Worm (Caenorhabditis elegans) whole organism, young adult: Measurements from ENCODE around the gene cpsf-4.

ENCODE experiments used
- B0261.1 ChIP-seq: sonication (generic microtip); optimal IDR thresholded peaks from 2 replicates; lab custom pipeline; 2016; ENCODE audit warnings: mild to moderate bottlenecking, missing genetic modification characterization, moderate library complexity, missing compliant biosample characterization
- aptf-3 ChIP-seq: fragments of 200-800 bp; sonication (Bioruptor generic); IDR thresholded peaks from 2 replicates; pipeline ENCODE4 v1.3.6; 2022; ENCODE audit warnings: missing genetic modification characterization, missing compliant biosample characterization
- bed-1 ChIP-seq: fragments of 200-800 bp; sonication (Bioruptor generic); IDR thresholded peaks from 2 replicates; pipeline ENCODE4 v1.3.6; 2022; ENCODE audit warnings: missing genetic modification reagents, missing genetic modification characterization, missing compliant biosample characterization
- ceh-27 ChIP-seq: fragments of 200-800 bp; sonication (Bioruptor generic); optimal IDR thresholded peaks from 2 replicates; lab custom pipeline; 2018; ENCODE audit warnings: mild to moderate bottlenecking, missing genetic modification characterization, moderate library complexity, missing compliant biosample characterization
- ceh-40 ChIP-seq: fragments of 200-800 bp; sonication (Bioruptor generic); IDR thresholded peaks from 2 replicates; pipeline ENCODE4 v1.3.6; 2022; ENCODE audit warnings: missing genetic modification characterization, missing compliant biosample characterization
- lag-1 ChIP-seq: fragments of 200-800 bp; sonication (Bioruptor generic); IDR thresholded peaks from 2 replicates; pipeline ENCODE4 v1.3.6; 2022; ENCODE audit warnings: missing genetic modification reagents, missing genetic modification characterization, missing compliant biosample characterization
- madf-10 ChIP-seq: sonication (generic microtip); optimal IDR thresholded peaks from 2 replicates; lab custom pipeline; 2016; ENCODE audit warnings: mild to moderate bottlenecking, missing genetic modification characterization, missing compliant biosample characterization
- nhr-120 ChIP-seq: fragments of 200-800 bp; sonication (Bioruptor generic); IDR thresholded peaks from 2 replicates; pipeline ENCODE4 v1.3.6; 2022; ENCODE audit warnings: missing genetic modification characterization, missing compliant biosample characterization
- snpc-4 ChIP-seq, 5 experiments: fragments of 150-350 bp in 1 of 5; sonication (generic microtip) in 4 of 5; optimal IDR thresholded peaks; 2 replicates each; lab custom pipeline; 2014 to 2018; ENCODE audit warnings: missing genetic modification characterization in 5 of 5, missing biosample characterization in 3 of 5, antibody characterized with exemption in 2 of 5, mild to moderate bottlenecking in 2 of 5, missing compliant biosample characterization in 2 of 5, missing genotype in 2 of 5, moderate library complexity in 2 of 5, missing genetic modification reagents in 1 of 5
- unc-62 ChIP-seq: fragments of 150-350 bp; optimal IDR thresholded peaks from 2 replicates; lab custom pipeline; 2014; ENCODE audit warnings: missing biosample characterization, missing genetic modification reagents, missing genetic modification characterization
- xnd-1 ChIP-seq: sonication (generic microtip); optimal IDR thresholded peaks from 2 replicates; lab custom pipeline; 2016; ENCODE audit warnings: missing genotype, missing genetic modification reagents, missing genetic modification characterization, missing compliant biosample characterization

DNA sequence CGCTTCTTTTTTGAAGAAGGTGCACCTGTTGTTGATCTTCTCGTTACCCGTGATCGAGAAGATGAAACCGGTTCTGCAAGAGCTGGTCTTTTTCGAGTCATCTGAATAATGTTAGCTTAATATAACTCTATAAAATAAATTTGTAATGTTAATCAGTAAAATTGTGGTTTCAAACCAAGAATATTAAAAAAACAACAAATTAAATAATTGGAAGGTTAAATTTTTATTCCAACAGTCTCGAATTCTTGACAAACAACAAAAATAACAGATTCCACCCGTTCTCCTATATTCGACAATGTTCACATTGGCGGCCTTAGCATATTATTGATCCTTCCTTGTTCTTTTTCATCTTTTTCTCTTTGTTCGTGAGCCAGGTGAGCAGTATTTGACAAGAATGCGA, 1.1 kb downstream of the cpsf-4 start, which contains the start of gene mig-32:
- TF ChIP-seq aptf-3 (no peak), ceh-27 (GFP tag; lab: Kevin White, UChicago) (no peak), madf-10 (tag; lab: Kevin White, UChicago) (no peak), xnd-1 (no peak), bed-1 (GFP tag; lab: Robert Waterston, UW) (no peak), unc-62 (no peak), ceh-40 (GFP tag; lab: Robert Waterston, UW) (no peak), B0261.1 (tag; lab: Kevin White, UChicago) (no peak), lag-1 (GFP tag; lab: Robert Waterston, UW) (no peak), snpc-4 (GFP tag; optimal IDR thresholded peaks at IDR 0.05; lab: Kevin White, UChicago) (no peak), snpc-4 (tag; optimal IDR thresholded peaks at IDR 0.05; lab: Kevin White, UChicago) (no peak), nhr-120 (GFP tag; lab: Robert Waterston, UW) (no peak)
